Worm (Caenorhabditis elegans): Measurements from ENCODE around the gene akt-2.

DNA sequence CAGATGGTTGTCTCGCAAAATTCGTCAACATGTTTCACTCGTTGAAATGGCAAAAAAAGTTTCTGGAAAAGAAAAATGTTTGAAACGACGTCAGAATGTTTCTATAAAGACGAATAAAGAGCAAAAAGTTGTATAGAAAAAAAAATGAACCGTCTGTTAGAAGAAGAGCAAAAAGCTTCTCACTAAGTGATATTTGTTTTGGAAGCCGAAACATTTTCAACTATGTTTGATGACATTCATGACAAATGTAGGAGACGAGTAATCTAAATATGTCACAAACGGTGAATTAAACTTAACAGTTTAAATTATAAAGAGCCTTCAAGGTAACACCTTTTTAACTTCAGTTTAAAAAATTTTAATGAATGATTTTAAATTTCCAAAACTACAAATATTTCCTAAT is 7.5 kb upstream of the akt-2 start, which contains the start of gene nkat-1:
- no peak for TF ChIP-seq nfya-1 (tag; optimal IDR thresholded peaks at IDR 0.05; ENCODE audit: insufficient read depth)
- no peak for TF ChIP-seq nhr-76 (tag; optimal IDR thresholded peaks at IDR 0.05)
- TF ChIP-seq ztf-11 (tag; optimal IDR thresholded peaks at IDR 0.05) = no peak
- no peak for TF ChIP-seq egl-27 (tag; optimal IDR thresholded peaks at IDR 0.05)
- TF ChIP-seq fkh-10 (GFP tag; optimal IDR thresholded peaks at IDR 0.05) = no peak
- no peak for TF ChIP-seq nhr-28 (tag; optimal IDR thresholded peaks at IDR 0.05)
- no peak for TF ChIP-seq mdl-1 (tag; optimal IDR thresholded peaks at IDR 0.05)
- no peak for TF ChIP-seq ztf-4 (tag; optimal IDR thresholded peaks at IDR 0.05)

Measured in whole organism, L3 larva.